Fruit fly (Drosophila melanogaster) whole organism, embryonic: Measurements from ENCODE around the gene Mdh2.

Source experiments
- ATbp ChIP-seq: fragments of 200-800 bp; sonication (Bioruptor generic); optimal IDR thresholded peaks from 2 replicates; lab custom pipeline; 2017; ENCODE audit warnings: missing biosample characterization, mild to moderate bottlenecking, missing genetic modification characterization, missing genetic modification reagents
- Adf1 ChIP-seq: fragments of 200-800 bp; sonication (Bioruptor generic); IDR thresholded peaks from 2 replicates; pipeline ENCODE4 v1.3.6; 2022; ENCODE audit warnings: missing biosample characterization, missing genetic modification characterization
- Awh ChIP-seq: fragments of 200-800 bp; sonication (Bioruptor generic); IDR thresholded peaks from 2 replicates; pipeline ENCODE4, ENCODE4 v1.3.6; 2022; ENCODE audit warnings: missing biosample characterization, missing genetic modification characterization
- Bgb ChIP-seq: fragments of 200-800 bp; sonication (Bioruptor generic); IDR thresholded peaks from 2 replicates; pipeline ENCODE4 v1.3.6; 2022; ENCODE audit warnings: missing biosample characterization, missing genetic modification characterization; ENCODE audit not compliant: partially characterized antibody
- CG1529 ChIP-seq: fragments of 200-800 bp; sonication (Bioruptor generic); optimal IDR thresholded peaks from 3 replicates; lab custom pipeline; 2018; ENCODE audit warnings: missing biosample characterization, missing genetic modification characterization
- CG15514 ChIP-seq: fragments of 200-800 bp; sonication (Bioruptor generic); optimal IDR thresholded peaks from 3 replicates; lab custom pipeline; 2017; ENCODE audit warnings: missing biosample characterization, missing genetic modification characterization, mild to moderate bottlenecking, moderate library complexity, missing genetic modification reagents
- CG1647 ChIP-seq: fragments of 200-800 bp; sonication (Bioruptor generic); optimal IDR thresholded peaks from 3 replicates; lab custom pipeline; 2016; ENCODE audit warnings: missing biosample characterization, missing genetic modification characterization
- CG1832 ChIP-seq: fragments of 200-800 bp; sonication (Bioruptor generic); optimal IDR thresholded peaks from 2 replicates; lab custom pipeline; 2017; ENCODE audit warnings: missing biosample characterization, mild to moderate bottlenecking, missing genetic modification characterization, inconsistent platforms
- CG2120 ChIP-seq: fragments of 200-800 bp; sonication (Bioruptor generic); optimal IDR thresholded peaks from 3 replicates; lab custom pipeline; 2016; ENCODE audit warnings: missing biosample characterization, missing genetic modification characterization
- CG30403 ChIP-seq: fragments of 200-800 bp; sonication (Bioruptor generic); optimal IDR thresholded peaks from 3 replicates; lab custom pipeline; 2016; ENCODE audit warnings: missing biosample characterization, missing genetic modification characterization
- CG34376 ChIP-seq: fragments of 200-800 bp; sonication (Bioruptor generic); optimal IDR thresholded peaks from 2 replicates; lab custom pipeline; 2018; ENCODE audit warnings: missing biosample characterization, mild to moderate bottlenecking, missing genetic modification characterization
- CG3726 ChIP-seq: fragments of 200-800 bp; sonication (Bioruptor generic); IDR thresholded peaks from 3 replicates; pipeline ENCODE4, ENCODE4 v1.3.6; 2022; ENCODE audit warnings: missing biosample characterization, missing genetic modification characterization
- CG4360 ChIP-seq: fragments of 200-800 bp; sonication (Bioruptor generic); IDR thresholded peaks from 2 replicates; pipeline ENCODE4 v1.3.6; 2022; ENCODE audit warnings: missing biosample characterization, missing genetic modification characterization
- CG43689 ChIP-seq: fragments of 200-800 bp; sonication (Bioruptor generic); IDR thresholded peaks from 2 replicates; pipeline ENCODE4 v1.3.6; 2022; ENCODE audit warnings: missing biosample characterization, missing genetic modification characterization
- CG4404 ChIP-seq: fragments of 200-800 bp; sonication (Bioruptor generic); IDR thresholded peaks from 2 replicates; pipeline ENCODE4 v1.3.6; 2022; ENCODE audit warnings: missing biosample characterization, missing genetic modification characterization
- CG6272 ChIP-seq: fragments of 200-800 bp; sonication (Bioruptor generic); IDR thresholded peaks from 2 replicates; pipeline ENCODE4 v1.3.6; 2022; ENCODE audit warnings: missing biosample characterization, missing genetic modification characterization
- CG7271 ChIP-seq: fragments of 200-800 bp; sonication (Bioruptor generic); optimal IDR thresholded peaks from 2 replicates; lab custom pipeline; 2018; ENCODE audit warnings: missing biosample characterization, mild to moderate bottlenecking, missing genetic modification characterization, moderate library complexity
- CG7928 ChIP-seq: fragments of 200-800 bp; sonication (Bioruptor generic); optimal IDR thresholded peaks from 2 replicates; lab custom pipeline; 2017; ENCODE audit warnings: missing biosample characterization, mild to moderate bottlenecking, missing genetic modification characterization
- CG8089 ChIP-seq: fragments of 200-800 bp; sonication (Bioruptor generic); optimal IDR thresholded peaks from 3 replicates; lab custom pipeline; 2016; ENCODE audit warnings: missing biosample characterization, missing genetic modification characterization
- D ChIP-seq, 2 experiments: fragments of 200-800 bp in 1 of 2; fragments of >200 bp in 1 of 2; sonication (Bioruptor generic) in 1 of 2; optimal IDR thresholded peaks; 2 replicates in 1 of 2; 3 replicates in 1 of 2; lab custom pipeline; 2017; ENCODE audit warnings: mild to moderate bottlenecking in 1 of 2, missing biosample characterization in 1 of 2, missing genetic modification characterization in 1 of 2, missing genetic modification reagents in 1 of 2
- Ets97D ChIP-seq: fragments of 200-800 bp; sonication (Bioruptor generic); optimal IDR thresholded peaks from 3 replicates; lab custom pipeline; 2016; ENCODE audit warnings: missing biosample characterization, missing genetic modification characterization
- HLH54F ChIP-seq: fragments of 200-800 bp; sonication (Bioruptor generic); optimal IDR thresholded peaks from 3 replicates; lab custom pipeline; 2016; ENCODE audit warnings: missing biosample characterization, missing genetic modification characterization
- Hey ChIP-seq: fragments of 200-800 bp; sonication (Bioruptor generic); optimal IDR thresholded peaks from 3 replicates; lab custom pipeline; 2018; ENCODE audit warnings: missing biosample characterization, mild to moderate bottlenecking, missing genetic modification characterization
- Hr78 ChIP-seq, 2 experiments: fragments of 200-800 bp in 1 of 2; fragments of >200 bp in 1 of 2; sonication (Bioruptor generic) in 1 of 2; optimal IDR thresholded peaks; 2 replicates each; lab custom pipeline; 2017 to 2019; ENCODE audit warnings: missing biosample characterization in 2 of 2, missing genetic modification characterization in 2 of 2, mild to moderate bottlenecking in 1 of 2, moderate library complexity in 1 of 2
- Lhr ChIP-seq: fragments of 200-800 bp; sonication (Bioruptor generic); optimal IDR thresholded peaks from 3 replicates; lab custom pipeline; 2017; ENCODE audit warnings: mild to moderate bottlenecking, missing biosample characterization, missing genetic modification reagents, missing genetic modification characterization
- Mad ChIP-seq: fragments of 200-800 bp; sonication (Bioruptor generic); optimal IDR thresholded peaks from 2 replicates; lab custom pipeline; 2016; ENCODE audit warnings: missing biosample characterization, missing genetic modification characterization
- Meics ChIP-seq: fragments of 200-800 bp; sonication (Bioruptor generic); optimal IDR thresholded peaks from 2 replicates; lab custom pipeline; 2017; ENCODE audit warnings: missing biosample characterization, mild to moderate bottlenecking, missing genetic modification characterization
- Mes4 ChIP-seq: fragments of 200-800 bp; sonication (Bioruptor generic); optimal IDR thresholded peaks from 2 replicates; lab custom pipeline; 2016; ENCODE audit warnings: missing biosample characterization, missing genetic modification characterization
- Nf-YA ChIP-seq: fragments of 200-800 bp; sonication (Bioruptor generic); IDR thresholded peaks from 2 replicates; pipeline ENCODE4 v1.3.6; 2022; ENCODE audit warnings: missing biosample characterization, missing genetic modification characterization
- Stat92E ChIP-seq, 3 experiments: fragments of >200 bp in 2 of 3; fragments of 200-800 bp in 1 of 3; sonication (Bioruptor generic) in 1 of 3; optimal IDR thresholded peaks; 2 replicates each; lab custom pipeline; 2017 to 2019; ENCODE audit warnings: missing biosample characterization in 3 of 3, missing genetic modification characterization in 3 of 3, mild to moderate bottlenecking in 1 of 3, moderate library complexity in 1 of 3
- aop ChIP-seq: fragments of 200-800 bp; sonication (Bioruptor generic); IDR thresholded peaks from 2 replicates; pipeline ENCODE4 v1.3.6; 2022; ENCODE audit warnings: missing biosample characterization, missing genetic modification characterization
- cas ChIP-seq: fragments of 200-800 bp; sonication (Bioruptor generic); IDR thresholded peaks from 2 replicates; pipeline ENCODE4 v1.3.6; 2022; ENCODE audit warnings: missing biosample characterization, missing genetic modification characterization
- cg ChIP-seq: fragments of 200-800 bp; sonication (Bioruptor generic); optimal IDR thresholded peaks from 3 replicates; lab custom pipeline; 2019; ENCODE audit warnings: missing biosample characterization, mild to moderate bottlenecking, missing genetic modification characterization, moderate library complexity
- dimm ChIP-seq: fragments of 200-800 bp; sonication (Bioruptor generic); IDR thresholded peaks from 2 replicates; pipeline ENCODE4 v1.3.6; 2022; ENCODE audit warnings: missing biosample characterization, missing genetic modification characterization
- dpn ChIP-seq, 2 experiments: fragments of 200-800 bp; sonication (Bioruptor generic); optimal IDR thresholded peaks; 3 replicates each; lab custom pipeline; 2016; ENCODE audit warnings: missing biosample characterization in 2 of 2, missing genetic modification characterization in 2 of 2
- gcm ChIP-seq: fragments of 200-800 bp; sonication (Bioruptor generic); optimal IDR thresholded peaks from 2 replicates; lab custom pipeline; 2019; ENCODE audit warnings: missing biosample characterization, mild to moderate bottlenecking, missing genetic modification characterization, moderate library complexity
- gt ChIP-seq: fragments of 200-800 bp; sonication (Bioruptor generic); IDR thresholded peaks from 2 replicates; pipeline ENCODE4 v1.3.6; 2022; ENCODE audit warnings: missing biosample characterization, missing genetic modification characterization
- lola ChIP-seq, 3 experiments: fragments of >200 bp in 2 of 3; fragments of 200-800 bp in 1 of 3; sonication (Bioruptor generic) in 1 of 3; optimal IDR thresholded peaks; 2 replicates each; lab custom pipeline; 2017 to 2019; ENCODE audit warnings: missing biosample characterization in 3 of 3, missing genetic modification characterization in 3 of 3, mild to moderate bottlenecking in 1 of 3, moderate library complexity in 1 of 3
- sim ChIP-seq: fragments of 200-800 bp; sonication (Bioruptor generic); IDR thresholded peaks from 2 replicates; pipeline ENCODE4 v1.3.6; 2022; ENCODE audit warnings: missing biosample characterization, missing genetic modification characterization
- tna ChIP-seq: fragments of 200-800 bp; sonication (Bioruptor generic); IDR thresholded peaks from 2 replicates; pipeline ENCODE4 v1.3.6; 2022; ENCODE audit warnings: missing biosample characterization, missing genetic modification characterization; ENCODE audit not compliant: partially characterized antibody
- twi ChIP-seq: fragments of 200-800 bp; optimal IDR thresholded peaks from 2 replicates; lab custom pipeline; 2019; ENCODE audit warnings: missing biosample characterization, mild to moderate bottlenecking, missing genetic modification characterization, moderate library complexity
- vfl ChIP-seq: fragments of 200-800 bp; sonication (Bioruptor generic); optimal IDR thresholded peaks from 2 replicates; lab custom pipeline; 2016; ENCODE audit warnings: missing biosample characterization, missing genetic modification characterization
- wdn ChIP-seq: fragments of 200-800 bp; sonication (Bioruptor generic); IDR thresholded peaks from 2 replicates; pipeline ENCODE4 v1.3.6; 2022; ENCODE audit warnings: missing biosample characterization, missing genetic modification characterization
- wek ChIP-seq: fragments of 200-800 bp; sonication (Bioruptor generic); optimal IDR thresholded peaks from 3 replicates; lab custom pipeline; 2018; ENCODE audit warnings: missing biosample characterization, mild to moderate bottlenecking, missing genetic modification characterization, moderate library complexity

Mdh2 gene

dm6 chr3R:18267489-18267888, 41.3 kb downstream of the Mdh2 start, which contains the start of gene CG18599:
Gene CG18599 (plus strand): TSS chr3R:18267789.
- no peak for TF ChIP-seq Mes4 (GFP tag; lab: Kevin White, UChicago)
- no peak for TF ChIP-seq Mad (GFP tag; lab: Kevin White, UChicago)
- no peak for TF ChIP-seq Bgb (GFP tag; lab: Robert Waterston, UW)
- TF ChIP-seq CG4404: peak; percentile 19; the same call in 1 of the 2 replicates
- no peak for TF ChIP-seq CG2120 (GFP tag; lab: Kevin White, UChicago)
- TF ChIP-seq Ets97D: peak; percentile 48
- TF ChIP-seq Hr78 (GFP tag; optimal IDR thresholded peaks at IDR 0.05; lab: Kevin White, UChicago): no peak
- no peak for TF ChIP-seq Lhr (GFP tag; lab: Kevin White, UChicago)
- TF ChIP-seq vfl (GFP tag; lab: Kevin White, UChicago): no peak
- TF ChIP-seq CG4360 (GFP tag; lab: Robert Waterston, UW): no peak
- TF ChIP-seq gcm: no peak
- no peak for TF ChIP-seq CG8089 (GFP tag; lab: Kevin White, UChicago)
- no peak for TF ChIP-seq cas (GFP tag; lab: Robert Waterston, UW)
- TF ChIP-seq gt: no peak
- TF ChIP-seq lola (GFP tag; optimal IDR thresholded peaks at IDR 0.05; lab: Kevin White, UChicago): no peak
- no peak for TF ChIP-seq D (optimal IDR thresholded peaks at IDR 0.05; lab: Kevin White, UChicago)
- no peak for TF ChIP-seq D (GFP tag; optimal IDR thresholded peaks at IDR 0.05; lab: Kevin White, UChicago)
- TF ChIP-seq cg (GFP tag; lab: Kevin White, UChicago): peak; percentile 33
- 0 out of 2 replicates have a peak, but pooled peaks have one; percentile 20 for TF ChIP-seq Nf-YA (GFP tag; lab: Robert Waterston, UW)
- TF ChIP-seq dpn (GFP tag; optimal IDR thresholded peaks at IDR 0.05; lab: Kevin White, UChicago): no peak
- no peak for TF ChIP-seq CG30403 (GFP tag; lab: Kevin White, UChicago)
- TF ChIP-seq CG1832: no peak
- no peak for TF ChIP-seq CG1529 (GFP tag; lab: Kevin White, UChicago)
- no peak for TF ChIP-seq Hey (tag; lab: Kevin White, UChicago)
- TF ChIP-seq CG7928 (GFP tag; lab: Kevin White, UChicago): no peak
- TF ChIP-seq CG3726 (GFP tag; lab: Robert Waterston, UW): no peak
- no peak for TF ChIP-seq sim (GFP tag; lab: Robert Waterston, UW)
- TF ChIP-seq CG15514: peak; percentile 49
- no peak for TF ChIP-seq tna (GFP tag; lab: Robert Waterston, UW)
- no peak for TF ChIP-seq Awh
- TF ChIP-seq ATbp (GFP tag; lab: Kevin White, UChicago): no peak
- no peak for TF ChIP-seq wdn
- no peak for TF ChIP-seq dimm (GFP tag; lab: Robert Waterston, UW)
- TF ChIP-seq wek: no peak
- peak; percentile 36 for TF ChIP-seq CG7271 (tag; lab: Kevin White, UChicago)
- TF ChIP-seq HLH54F: no peak
- no peak for TF ChIP-seq twi (tag; lab: Kevin White, UChicago)
- no peak for TF ChIP-seq Stat92E (GFP tag; optimal IDR thresholded peaks at IDR 0.05; lab: Kevin White, UChicago)
- no peak for TF ChIP-seq aop (GFP tag; lab: Robert Waterston, UW)
- TF ChIP-seq CG6272: 0 out of 2 replicates have a peak, but pooled peaks have one; percentile 25
- TF ChIP-seq Adf1 (GFP tag; lab: Robert Waterston, UW): peak; percentile 57
- no peak for TF ChIP-seq CG1647 (GFP tag; lab: Kevin White, UChicago)
- no peak for TF ChIP-seq CG34376 (GFP tag; lab: Kevin White, UChicago)
- no peak for TF ChIP-seq Meics (GFP tag; lab: Kevin White, UChicago)
- TF ChIP-seq CG43689 (GFP tag; lab: Robert Waterston, UW): peak; percentile 9; the same call in 1 of the 2 replicates
